Worm (Caenorhabditis elegans) whole organism, early embryonic: ENCODE data around the gene F41H10.4.
"Not testable (repeated sequence)": the region's sequence is repeated elsewhere in the genome, so short reads cannot be mapped to it uniquely, and the experiment has no call there.

Experiments
- B0310.2 ChIP-seq: sonication (generic microtip); optimal IDR thresholded peaks from 2 replicates; lab custom pipeline; 2016; ENCODE audit warnings: mild to moderate bottlenecking, missing genetic modification characterization, missing compliant biosample characterization
- F13C5.2 ChIP-seq: sonication (generic microtip); optimal IDR thresholded peaks from 2 replicates; lab custom pipeline; 2017; ENCODE audit warnings: mild to moderate bottlenecking, missing genetic modification characterization, inconsistent platforms, missing compliant biosample characterization
- aly-1 ChIP-seq: sonication (generic microtip); optimal IDR thresholded peaks from 2 replicates; lab custom pipeline; 2016; ENCODE audit warnings: missing genetic modification characterization, missing compliant biosample characterization
- ama-1 ChIP-seq: fragments of 150-350 bp; optimal IDR thresholded peaks from 2 replicates; lab custom pipeline; 2014
- ceh-13 ChIP-seq: fragments of 200-800 bp; sonication (Bioruptor generic); optimal IDR thresholded peaks from 2 replicates; lab custom pipeline; 2018; ENCODE audit warnings: mild to moderate bottlenecking, missing genetic modification characterization, missing compliant biosample characterization
- ceh-36 ChIP-seq: sonication (generic microtip); optimal IDR thresholded peaks from 2 replicates; lab custom pipeline; 2016; ENCODE audit warnings: missing genetic modification characterization, inconsistent platforms, missing compliant biosample characterization
- ets-7 ChIP-seq: sonication (generic microtip); optimal IDR thresholded peaks from 2 replicates; lab custom pipeline; 2016; ENCODE audit warnings: missing genotype, missing genetic modification characterization, missing compliant biosample characterization
- flt-1 ChIP-seq: fragments of 200-800 bp; sonication (Bioruptor generic); IDR thresholded peaks from 2 replicates; pipeline ENCODE4 v1.3.6; 2022; ENCODE audit warnings: missing genetic modification characterization, missing compliant biosample characterization
- hmbx-1 ChIP-seq: sonication (generic microtip); optimal IDR thresholded peaks from 2 replicates; lab custom pipeline; 2016; ENCODE audit warnings: mild to moderate bottlenecking, missing genetic modification characterization, missing compliant biosample characterization
- hmg-4 ChIP-seq: fragments of 200-800 bp; sonication (Bioruptor generic); optimal IDR thresholded peaks from 2 replicates; lab custom pipeline; 2018; ENCODE audit warnings: mild to moderate bottlenecking, missing genetic modification characterization, missing compliant biosample characterization
- hnd-1 ChIP-seq: sonication (generic microtip); optimal IDR thresholded peaks from 2 replicates; lab custom pipeline; 2016; ENCODE audit warnings: missing genetic modification characterization, missing compliant biosample characterization
- pes-1 ChIP-seq: fragments of 200-800 bp; sonication (Bioruptor generic); IDR thresholded peaks from 2 replicates; pipeline ENCODE4 v1.3.6; 2022; ENCODE audit warnings: missing genetic modification reagents, missing genetic modification characterization, missing compliant biosample characterization
- scrt-1 ChIP-seq: fragments of 200-800 bp; sonication (Bioruptor generic); IDR thresholded peaks from 2 replicates; pipeline ENCODE4 v1.3.6; 2022; ENCODE audit warnings: missing genetic modification characterization, missing compliant biosample characterization
- sea-1 ChIP-seq: fragments of 200-800 bp; sonication (Bioruptor generic); conservative IDR thresholded peaks from 2 replicates; pipeline ENCODE4 v1.3.6; 2022; ENCODE audit warnings: missing genetic modification characterization, missing compliant biosample characterization
- tbx-11 ChIP-seq: fragments of 200-800 bp; sonication (Bioruptor generic); IDR thresholded peaks from 2 replicates; pipeline ENCODE4 v1.3.6; 2022; ENCODE audit warnings: missing genetic modification characterization, missing compliant biosample characterization
- tbx-37 ChIP-seq: fragments of 200-800 bp; sonication (Bioruptor generic); conservative IDR thresholded peaks from 2 replicates; pipeline ENCODE4 v1.3.6; 2022; ENCODE audit warnings: missing genetic modification reagents, missing genetic modification characterization, missing compliant biosample characterization
- tra-4 ChIP-seq: sonication (generic microtip); optimal IDR thresholded peaks from 2 replicates; lab custom pipeline; 2017; ENCODE audit warnings: missing genetic modification characterization, missing compliant biosample characterization

The F41H10.4 gene

ce11 chrIV:5334518-5334917, 29.8 kb upstream of the F41H10.4 start:
- TF ChIP-seq tbx-11, result peak; percentile 72
- peak; percentile 57 for TF ChIP-seq hnd-1 (tag; lab: Kevin White, UChicago)
- TF ChIP-seq pes-1 (GFP tag; lab: Robert Waterston, UW), result peak; percentile 85; the same call in 1 of the 2 replicates
- peak; percentile 65 for TF ChIP-seq F13C5.2 (tag; lab: Kevin White, UChicago)
- no peak for TF ChIP-seq tra-4
- no peak for TF ChIP-seq ama-1 (lab: Kevin White, UChicago)
- peak; percentile 19 for TF ChIP-seq ets-7 (tag; lab: Kevin White, UChicago)
- 0 out of 2 replicates have a peak, but pooled peaks have one; percentile 66 for TF ChIP-seq flt-1 (GFP tag; lab: Robert Waterston, UW)
- TF ChIP-seq tbx-37 (GFP tag; lab: Robert Waterston, UW), result peak; percentile 57; the same call in 1 of the 2 replicates
- TF ChIP-seq B0310.2, result peak; percentile 6

ce11 chrIV:5337649-5338048, 26.7 kb upstream of the F41H10.4 start:
- TF ChIP-seq hmg-4 (no peak), ets-7 (tag; lab: Kevin White, UChicago) (no peak), tbx-37 (GFP tag; lab: Robert Waterston, UW) (no peak), flt-1 (GFP tag; lab: Robert Waterston, UW) (no peak), tra-4 (no peak), hmbx-1 (tag; lab: Kevin White, UChicago) (no peak), B0310.2 (no peak), aly-1 (tag; lab: Kevin White, UChicago) (no peak), ceh-13 (GFP tag; lab: Kevin White, UChicago) (no peak), tbx-11 (no peak), pes-1 (GFP tag; lab: Robert Waterston, UW) (no peak), ceh-36 (tag; lab: Kevin White, UChicago) (no peak), sea-1 (GFP tag; lab: Robert Waterston, UW) (no peak), hnd-1 (tag; lab: Kevin White, UChicago) (no peak)

ce11 chrIV:5339255-5339654, 25.1 kb upstream of the F41H10.4 start, which contains the start of gene Y4C6B.2:
TSS of gene Y4C6B.2 (plus strand) at chrIV:5339574.
- TF ChIP-seq hmg-4, result no peak
- TF ChIP-seq hnd-1 (tag; lab: Kevin White, UChicago), result no peak
- no peak for TF ChIP-seq aly-1 (tag; lab: Kevin White, UChicago)
- TF ChIP-seq F13C5.2 (tag; lab: Kevin White, UChicago), result no peak
- TF ChIP-seq pes-1 (GFP tag; lab: Robert Waterston, UW), result no peak
- TF ChIP-seq ceh-13 (GFP tag; lab: Kevin White, UChicago), result no peak
- no peak for TF ChIP-seq scrt-1 (GFP tag; lab: Robert Waterston, UW)

ce11 chrIV:5344168-5344567, 20.2 kb upstream of the F41H10.4 start:
- no peak for TF ChIP-seq scrt-1 (GFP tag; lab: Robert Waterston, UW)
- TF ChIP-seq F13C5.2 (tag; lab: Kevin White, UChicago), result no peak
- TF ChIP-seq aly-1 (tag; lab: Kevin White, UChicago), result no peak
- TF ChIP-seq ets-7 (tag; lab: Kevin White, UChicago), result no peak
- no peak for TF ChIP-seq tbx-11
- TF ChIP-seq ama-1 (lab: Kevin White, UChicago), result no peak
- TF ChIP-seq B0310.2, result no peak
- no peak for TF ChIP-seq hnd-1 (tag; lab: Kevin White, UChicago)
- TF ChIP-seq tbx-37 (GFP tag; lab: Robert Waterston, UW), result no peak
- no peak for TF ChIP-seq hmbx-1 (tag; lab: Kevin White, UChicago)
- no peak for TF ChIP-seq hmg-4
- TF ChIP-seq pes-1 (GFP tag; lab: Robert Waterston, UW), result no peak

- not testable (repeated sequence) for TF ChIP-seq ceh-13 (GFP tag; lab: Kevin White, UChicago); hnd-1 (tag; lab: Kevin White, UChicago); B0310.2
Observed at ce11 chrIV:5350480-5351193, 13.7 kb upstream of the F41H10.4 start, which contains the start of gene gba-4. TSS of gene gba-4 (minus strand) at chrIV:5350897.

- TF ChIP-seq hmg-4 (no peak), hnd-1 (tag; lab: Kevin White, UChicago) (no peak), ceh-13 (GFP tag; lab: Kevin White, UChicago) (no peak), scrt-1 (GFP tag; lab: Robert Waterston, UW) (no peak), flt-1 (GFP tag; lab: Robert Waterston, UW) (no peak), tra-4 (no peak), ceh-36 (tag; lab: Kevin White, UChicago) (no peak)
Observed at ce11 chrIV:5353364-5353763, 11.0 kb upstream of the F41H10.4 start, which contains the start of gene Y4C6B.7. TSS of gene Y4C6B.7 (minus strand) at chrIV:5353464.

ce11 chrIV:5354124-5354523, 10.2 kb upstream of the F41H10.4 start, which contains the start of gene Y4C6B.1:
TSS of gene Y4C6B.1 (plus strand) at chrIV:5354488.
- 0 out of 2 replicates have a peak, but pooled peaks have one; percentile 41 for TF ChIP-seq pes-1 (GFP tag; lab: Robert Waterston, UW)
- TF ChIP-seq ama-1 (lab: Kevin White, UChicago), result no peak

ce11 chrIV:5354564-5354963, 9.8 kb upstream of the F41H10.4 start:
- TF ChIP-seq flt-1 (GFP tag; lab: Robert Waterston, UW) (no peak), ceh-36 (tag; lab: Kevin White, UChicago) (no peak), hmg-4 (no peak), ama-1 (lab: Kevin White, UChicago) (no peak), scrt-1 (GFP tag; lab: Robert Waterston, UW) (no peak), hnd-1 (tag; lab: Kevin White, UChicago) (no peak), sea-1 (GFP tag; lab: Robert Waterston, UW) (no peak), ceh-13 (GFP tag; lab: Kevin White, UChicago) (no peak)
